Fruit fly (Drosophila melanogaster) whole organism, embryonic: Measurements from ENCODE around the gene glu.

ENCODE experiments used
- Abd-B ChIP-seq: fragments of 200-800 bp; sonication (Bioruptor generic); optimal IDR thresholded peaks from 2 replicates; lab custom pipeline; 2018; ENCODE audit warnings: missing biosample characterization, mild to moderate bottlenecking, missing genetic modification characterization, moderate library complexity
- Antp ChIP-seq: fragments of 200-800 bp; sonication (Bioruptor generic); optimal IDR thresholded peaks from 3 replicates; lab custom pipeline; 2016; ENCODE audit warnings: missing biosample characterization, missing genetic modification characterization
- BtbVII ChIP-seq: fragments of 200-800 bp; sonication (Bioruptor generic); optimal IDR thresholded peaks from 3 replicates; lab custom pipeline; 2017; ENCODE audit warnings: missing biosample characterization, mild to moderate bottlenecking, missing genetic modification characterization
- CG12155 ChIP-seq: fragments of 200-800 bp; sonication (Bioruptor generic); optimal IDR thresholded peaks from 3 replicates; lab custom pipeline; 2016; ENCODE audit warnings: missing biosample characterization, missing genetic modification characterization
- CG1602 ChIP-seq: fragments of 200-800 bp; sonication (Bioruptor generic); optimal IDR thresholded peaks from 3 replicates; lab custom pipeline; 2016; ENCODE audit warnings: missing biosample characterization, missing genetic modification characterization
- CG16779 ChIP-seq: fragments of 200-800 bp; sonication (Bioruptor generic); IDR thresholded peaks from 2 replicates; pipeline ENCODE4 v1.3.6; 2022; ENCODE audit warnings: missing biosample characterization, missing genetic modification characterization
- CG17385 ChIP-seq: fragments of 200-800 bp; sonication (Bioruptor generic); optimal IDR thresholded peaks from 3 replicates; lab custom pipeline; 2018; ENCODE audit warnings: missing biosample characterization, mild to moderate bottlenecking, missing genetic modification characterization
- CG1792 ChIP-seq: fragments of 200-800 bp; sonication (Bioruptor generic); optimal IDR thresholded peaks from 2 replicates; lab custom pipeline; 2016; ENCODE audit warnings: missing biosample characterization, missing genetic modification characterization
- CG18599 ChIP-seq: fragments of 200-800 bp; sonication (Bioruptor generic); optimal IDR thresholded peaks from 3 replicates; lab custom pipeline; 2017; ENCODE audit warnings: missing biosample characterization, missing genetic modification characterization, mild to moderate bottlenecking, moderate library complexity, missing genetic modification reagents
- CG31388 ChIP-seq: fragments of 200-800 bp; sonication (Bioruptor generic); optimal IDR thresholded peaks from 2 replicates; lab custom pipeline; 2016; ENCODE audit warnings: missing biosample characterization, missing genetic modification characterization
- CG4707 ChIP-seq: fragments of 200-800 bp; sonication (Bioruptor generic); optimal IDR thresholded peaks from 2 replicates; lab custom pipeline; 2018; ENCODE audit warnings: missing biosample characterization, mild to moderate bottlenecking, missing genetic modification characterization, moderate library complexity
- CG4730 ChIP-seq: fragments of 200-800 bp; sonication (Bioruptor generic); IDR thresholded peaks from 2 replicates; pipeline ENCODE4 v1.3.6; 2022; ENCODE audit warnings: missing biosample characterization, missing genetic modification characterization
- CG5953 ChIP-seq: fragments of 200-800 bp; sonication (Bioruptor generic); IDR thresholded peaks from 2 replicates; pipeline ENCODE4 v1.3.6; 2022; ENCODE audit warnings: missing biosample characterization, missing genetic modification characterization
- CG6791 ChIP-seq: fragments of 200-800 bp; sonication (Bioruptor generic); IDR thresholded peaks from 3 replicates; pipeline ENCODE4 v1.3.6; 2022; ENCODE audit warnings: missing biosample characterization, missing genetic modification characterization; ENCODE audit not compliant: partially characterized antibody
- CG7357 ChIP-seq: fragments of 200-800 bp; sonication (Bioruptor generic); IDR thresholded peaks from 3 replicates; pipeline ENCODE4 v1.3.6; 2022; ENCODE audit warnings: missing biosample characterization, missing genetic modification characterization
- CG7839 ChIP-seq: fragments of 200-800 bp; sonication (Bioruptor generic); optimal IDR thresholded peaks from 3 replicates; lab custom pipeline; 2018; ENCODE audit warnings: missing biosample characterization, mild to moderate bottlenecking, missing genetic modification characterization, moderate library complexity
- CG9215 ChIP-seq: fragments of 200-800 bp; sonication (Bioruptor generic); IDR thresholded peaks from 2 replicates; pipeline ENCODE4 v1.3.6; 2022; ENCODE audit warnings: missing biosample characterization, missing genetic modification characterization
- CG9797 ChIP-seq: fragments of 200-800 bp; sonication (Bioruptor generic); optimal IDR thresholded peaks from 3 replicates; lab custom pipeline; 2018; ENCODE audit warnings: missing biosample characterization, mild to moderate bottlenecking, missing genetic modification characterization
- CHES-1-like ChIP-seq: fragments of 200-800 bp; sonication (Bioruptor generic); optimal IDR thresholded peaks from 2 replicates; lab custom pipeline; 2016; ENCODE audit warnings: missing biosample characterization, missing genetic modification characterization
- Camta ChIP-seq: fragments of 200-800 bp; sonication (Bioruptor generic); optimal IDR thresholded peaks from 2 replicates; lab custom pipeline; 2016; ENCODE audit warnings: missing biosample characterization, missing genetic modification characterization
- Dek ChIP-seq: fragments of 200-800 bp; sonication (Bioruptor generic); optimal IDR thresholded peaks from 3 replicates; lab custom pipeline; 2019; ENCODE audit warnings: missing biosample characterization, mild to moderate bottlenecking, missing genetic modification characterization, moderate library complexity
- Dfd ChIP-seq, 2 experiments: fragments of >200 bp; optimal IDR thresholded peaks; 2 replicates each; lab custom pipeline; 2017; ENCODE audit warnings: missing biosample characterization in 2 of 2, missing genetic modification characterization in 2 of 2
- Hand ChIP-seq: fragments of 200-800 bp; sonication (Bioruptor generic); optimal IDR thresholded peaks from 2 replicates; lab custom pipeline; 2017; ENCODE audit warnings: mild to moderate bottlenecking, missing biosample characterization, missing genetic modification reagents, missing genetic modification characterization
- Hey ChIP-seq: fragments of 200-800 bp; sonication (Bioruptor generic); optimal IDR thresholded peaks from 3 replicates; lab custom pipeline; 2018; ENCODE audit warnings: missing biosample characterization, mild to moderate bottlenecking, missing genetic modification characterization
- Hmr ChIP-seq: fragments of 200-800 bp; sonication (Bioruptor generic); optimal IDR thresholded peaks from 3 replicates; lab custom pipeline; 2017; ENCODE audit warnings: mild to moderate bottlenecking, missing biosample characterization, missing genetic modification reagents, missing genetic modification characterization
- Meics ChIP-seq: fragments of 200-800 bp; sonication (Bioruptor generic); optimal IDR thresholded peaks from 2 replicates; lab custom pipeline; 2017; ENCODE audit warnings: missing biosample characterization, mild to moderate bottlenecking, missing genetic modification characterization
- Myb ChIP-seq: fragments of 200-800 bp; sonication (Bioruptor generic); optimal IDR thresholded peaks from 2 replicates; lab custom pipeline; 2016; ENCODE audit warnings: missing biosample characterization, missing genetic modification characterization
- Opbp ChIP-seq: fragments of 200-800 bp; sonication (Bioruptor generic); IDR thresholded peaks from 3 replicates; pipeline ENCODE4 v1.3.6; 2022; ENCODE audit warnings: missing biosample characterization, missing genetic modification characterization; ENCODE audit not compliant: partially characterized antibody
- Poxn ChIP-seq: fragments of 200-800 bp; sonication (Bioruptor generic); IDR thresholded peaks from 2 replicates; pipeline ENCODE4 v1.3.6; 2022; ENCODE audit warnings: missing biosample characterization, missing genetic modification characterization
- Spps ChIP-seq: fragments of 200-800 bp; sonication (Bioruptor generic); optimal IDR thresholded peaks from 2 replicates; lab custom pipeline; 2018; ENCODE audit warnings: missing biosample characterization, mild to moderate bottlenecking, missing genetic modification characterization
- Ssrp ChIP-seq: fragments of 200-800 bp; sonication (Bioruptor generic); optimal IDR thresholded peaks from 2 replicates; lab custom pipeline; 2018; ENCODE audit warnings: missing biosample characterization, mild to moderate bottlenecking, missing genetic modification characterization, moderate library complexity
- ash1 ChIP-seq: fragments of 200-800 bp; sonication (Bioruptor generic); optimal IDR thresholded peaks from 2 replicates; lab custom pipeline; 2018; ENCODE audit warnings: missing biosample characterization, mild to moderate bottlenecking, missing genetic modification characterization
- dan ChIP-seq: fragments of 200-800 bp; sonication (Bioruptor generic); IDR thresholded peaks from 2 replicates; pipeline ENCODE4 v1.3.6; 2022; ENCODE audit warnings: missing biosample characterization, missing genetic modification characterization
- dmrt11E ChIP-seq: fragments of 200-800 bp; sonication (Bioruptor generic); optimal IDR thresholded peaks from 3 replicates; lab custom pipeline; 2018; ENCODE audit warnings: missing biosample characterization, mild to moderate bottlenecking, missing genetic modification characterization, moderate library complexity
- dmrt99B ChIP-seq: fragments of 200-800 bp; sonication (Bioruptor generic); optimal IDR thresholded peaks from 2 replicates; lab custom pipeline; 2018; ENCODE audit warnings: missing biosample characterization, mild to moderate bottlenecking, missing genetic modification characterization, moderate library complexity
- dpn ChIP-seq, 2 experiments: fragments of 200-800 bp; sonication (Bioruptor generic); optimal IDR thresholded peaks; 3 replicates each; lab custom pipeline; 2016; ENCODE audit warnings: missing biosample characterization in 2 of 2, missing genetic modification characterization in 2 of 2
- ewg ChIP-seq: fragments of 200-800 bp; sonication (Bioruptor generic); optimal IDR thresholded peaks from 3 replicates; lab custom pipeline; 2017; ENCODE audit warnings: mild to moderate bottlenecking, missing biosample characterization, missing genetic modification reagents, missing genetic modification characterization
- gfzf ChIP-seq: fragments of 200-800 bp; sonication (Bioruptor generic); optimal IDR thresholded peaks from 2 replicates; lab custom pipeline; 2016; ENCODE audit warnings: missing biosample characterization, mild to moderate bottlenecking, missing genetic modification characterization, moderate library complexity
- grn ChIP-seq: fragments of 200-800 bp; sonication (Bioruptor generic); optimal IDR thresholded peaks from 3 replicates; lab custom pipeline; 2017; ENCODE audit warnings: missing biosample characterization, missing genetic modification characterization
- klu ChIP-seq: fragments of 200-800 bp; sonication (Bioruptor generic); IDR thresholded peaks from 2 replicates; pipeline ENCODE4 v1.3.6; 2022; ENCODE audit warnings: missing biosample characterization, missing genetic modification characterization
- pros ChIP-seq: fragments of 200-800 bp; sonication (Bioruptor generic); optimal IDR thresholded peaks from 3 replicates; lab custom pipeline; 2019; ENCODE audit warnings: missing biosample characterization, mild to moderate bottlenecking, missing genetic modification characterization, moderate library complexity
- ranshi ChIP-seq: fragments of 200-800 bp; sonication (Bioruptor generic); IDR thresholded peaks from 2 replicates; pipeline ENCODE4 v1.3.6; 2022; ENCODE audit warnings: missing biosample characterization, missing genetic modification characterization
- ro ChIP-seq: fragments of 200-800 bp; sonication (Bioruptor generic); IDR thresholded peaks from 2 replicates; pipeline ENCODE4 v1.3.6; 2022; ENCODE audit warnings: missing biosample characterization, missing genetic modification characterization
- salm ChIP-seq: fragments of 200-800 bp; sonication (Bioruptor generic); optimal IDR thresholded peaks from 2 replicates; lab custom pipeline; 2018; ENCODE audit warnings: missing biosample characterization, mild to moderate bottlenecking, missing genetic modification characterization
- schlank ChIP-seq: fragments of 200-800 bp; sonication (Bioruptor generic); optimal IDR thresholded peaks from 2 replicates; lab custom pipeline; 2018; ENCODE audit warnings: missing biosample characterization, mild to moderate bottlenecking, missing genetic modification characterization
- sens ChIP-seq: fragments of 200-800 bp; sonication (Bioruptor generic); peaks from one replicate; lab custom pipeline; 2016; ENCODE audit warnings: missing biosample characterization, missing genetic modification characterization
- tin ChIP-seq: fragments of 200-800 bp; sonication (Bioruptor generic); optimal IDR thresholded peaks from 3 replicates; lab custom pipeline; 2016; ENCODE audit warnings: missing biosample characterization, missing genetic modification characterization
- ttk ChIP-seq: fragments of 200-800 bp; sonication (Bioruptor generic); IDR thresholded peaks from 2 replicates; pipeline ENCODE4 v2.1.2; 2022; ENCODE audit warnings: missing biosample characterization, missing genetic modification characterization
- wek ChIP-seq: fragments of 200-800 bp; sonication (Bioruptor generic); optimal IDR thresholded peaks from 3 replicates; lab custom pipeline; 2018; ENCODE audit warnings: missing biosample characterization, mild to moderate bottlenecking, missing genetic modification characterization, moderate library complexity

Gene glu

DNA sequence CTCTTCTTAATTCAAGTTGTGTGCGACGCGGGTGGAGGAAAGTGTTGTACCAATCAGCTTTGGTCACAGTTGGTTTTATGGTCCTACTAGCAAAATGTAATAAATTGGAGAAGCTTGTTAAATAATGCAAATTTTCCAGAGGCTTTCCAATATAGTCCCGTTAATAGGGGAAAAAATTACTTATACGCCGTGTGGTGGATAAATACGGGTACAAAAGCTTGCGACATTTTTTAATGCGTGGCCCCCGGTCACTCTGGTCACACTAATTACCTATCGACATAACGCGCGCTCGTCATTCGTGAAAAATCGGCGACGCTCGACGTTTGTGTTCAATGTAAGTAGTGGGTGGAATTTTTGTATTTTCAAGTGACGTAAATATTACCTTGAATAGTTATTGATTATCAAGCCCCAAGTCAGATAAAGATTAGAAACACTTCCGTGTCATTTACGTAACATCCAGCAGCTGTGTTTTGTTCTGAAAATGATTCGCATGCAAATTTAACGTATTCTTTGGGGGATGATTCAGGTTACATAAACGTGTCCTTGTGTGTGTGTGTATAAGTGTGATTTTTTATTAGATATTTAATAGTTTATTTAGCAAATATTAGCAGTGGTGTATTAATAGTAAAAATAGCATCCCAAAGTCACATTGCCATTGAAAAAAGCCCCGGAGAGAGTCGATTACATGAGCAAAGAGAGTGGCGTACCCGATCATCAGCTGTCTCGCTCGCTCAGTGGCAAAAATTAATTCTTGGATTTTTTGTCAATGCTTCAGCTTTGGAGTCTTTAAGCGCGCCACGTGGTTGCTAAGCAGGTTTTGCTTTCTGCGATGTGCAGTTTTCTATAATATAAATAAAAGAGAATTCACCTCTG lies 18.3 kb downstream of the glu start, which contains the start of gene Cyt-c-p (continued):
- TF ChIP-seq dan (GFP tag; lab: Robert Waterston, UW) (no peak), dpn (GFP tag; optimal IDR thresholded peaks at IDR 0.05; lab: Kevin White, UChicago) (peak; percentile 10 to 57), CG31388 (no peak), dmrt99B (no peak), Ssrp (tag; lab: Kevin White, UChicago) (no peak), Meics (GFP tag; lab: Kevin White, UChicago) (no peak), Dek (tag; lab: Kevin White, UChicago) (peak; percentile 4), CG1792 (GFP tag; lab: Kevin White, UChicago) (no peak), Hmr (GFP tag; lab: Kevin White, UChicago) (peak; percentile 55), CG6791 (peak; percentile 53; the same call in 2 of the 3 replicates), ro (no peak), klu (GFP tag; lab: Robert Waterston, UW) (0 out of 2 replicates have a peak, but pooled peaks have one; percentile 50), CHES-1-like (peak; percentile 39), ash1 (GFP tag; lab: Kevin White, UChicago) (no peak), ranshi (GFP tag; lab: Robert Waterston, UW) (no peak; the same call in 1 of the 2 replicates), CG17385 (GFP tag; lab: Kevin White, UChicago) (peak; percentile 16), CG16779 (no peak), Spps (tag; lab: Kevin White, UChicago) (no peak), tin (GFP tag; lab: Kevin White, UChicago) (no peak), Poxn (GFP tag; lab: Robert Waterston, UW) (no peak), ewg (GFP tag; lab: Kevin White, UChicago) (peak; percentile 1), Hand (no peak), BtbVII (GFP tag; lab: Kevin White, UChicago) (peak; percentile 34), CG9215 (no peak), gfzf (peak; percentile 98), Dfd (GFP tag; optimal IDR thresholded peaks at IDR 0.05; lab: Kevin White, UChicago) (no peak), salm (tag; lab: Kevin White, UChicago) (peak; percentile 6), wek (GFP tag; lab: Kevin White, UChicago) (peak; percentile 6), Abd-B (GFP tag; lab: Kevin White, UChicago) (peak; percentile 94), CG7357 (no peak), ttk (no peak), Antp (GFP tag; lab: Kevin White, UChicago) (no peak), Hey (tag; lab: Kevin White, UChicago) (no peak), CG4730 (GFP tag; lab: Robert Waterston, UW) (no peak), pros (GFP tag; lab: Kevin White, UChicago) (no peak), Myb (GFP tag; lab: Kevin White, UChicago) (peak; percentile 70), grn (GFP tag; lab: Kevin White, UChicago) (peak; percentile 34), schlank (tag; lab: Kevin White, UChicago) (no peak), Opbp (peak; percentile 55; the same call in 1 of the 3 replicates), CG4707 (GFP tag; lab: Kevin White, UChicago) (no peak), CG5953 (GFP tag; lab: Robert Waterston, UW) (no peak), CG1602 (no peak), CG7839 (tag; lab: Kevin White, UChicago) (no peak), CG12155 (GFP tag; lab: Kevin White, UChicago) (peak; percentile 11), Camta (GFP tag; lab: Kevin White, UChicago) (no peak), CG18599 (GFP tag; lab: Kevin White, UChicago) (peak; percentile 71), CG9797 (GFP tag; lab: Kevin White, UChicago) (peak; percentile 98), sens (GFP tag; lab: Kevin White, UChicago) (peak; percentile 82), dmrt11E (tag; lab: Kevin White, UChicago) (peak; percentile 17)
